Fruit fly (Drosophila melanogaster) whole organism, prepupa: ENCODE data around the gene CG10383.
A peak's percentile ranks its signal among the peaks of the same experiment; 100 is the strongest.

Source experiments
- Blimp-1 ChIP-seq: fragments of 200-800 bp; sonication (Bioruptor generic); optimal IDR thresholded peaks from 3 replicates; lab custom pipeline; 2017; ENCODE audit warnings: missing biosample characterization, missing genetic modification characterization, mild to moderate bottlenecking, moderate library complexity, missing genetic modification reagents
- CG10631 ChIP-seq: fragments of 200-800 bp; sonication (Bioruptor generic); optimal IDR thresholded peaks from 2 replicates; lab custom pipeline; 2016; ENCODE audit warnings: missing biosample characterization, missing genetic modification characterization
- CG10669 ChIP-seq: fragments of 200-800 bp; sonication (Bioruptor generic); optimal IDR thresholded peaks from 3 replicates; lab custom pipeline; 2018; ENCODE audit warnings: missing biosample characterization, mild to moderate bottlenecking, missing genetic modification characterization, moderate library complexity
- CG11294 ChIP-seq: fragments of 200-800 bp; sonication (Bioruptor generic); IDR thresholded peaks from 2 replicates; pipeline ENCODE4 v1.3.6; 2022; ENCODE audit warnings: missing biosample characterization, missing genetic modification characterization
- CG11762 ChIP-seq: fragments of 200-800 bp; sonication (Bioruptor generic); optimal IDR thresholded peaks from 3 replicates; lab custom pipeline; 2016; ENCODE audit warnings: missing biosample characterization, missing genetic modification characterization; ENCODE audit not compliant: insufficient read depth
- CG11902 ChIP-seq: fragments of 200-800 bp; sonication (Bioruptor generic); optimal IDR thresholded peaks from 3 replicates; lab custom pipeline; 2016; ENCODE audit warnings: missing biosample characterization, missing genetic modification characterization
- CG15336 ChIP-seq: fragments of 200-800 bp; sonication (Bioruptor generic); IDR thresholded peaks from 2 replicates; pipeline ENCODE4 v1.3.6; 2022; ENCODE audit warnings: missing biosample characterization, missing genetic modification characterization
- CG1621 ChIP-seq: fragments of 200-800 bp; sonication (Bioruptor generic); optimal IDR thresholded peaks from 3 replicates; lab custom pipeline; 2018; ENCODE audit warnings: missing biosample characterization, mild to moderate bottlenecking, missing genetic modification characterization
- CG16779 ChIP-seq: fragments of 200-800 bp; sonication (Bioruptor generic); optimal IDR thresholded peaks from 3 replicates; lab custom pipeline; 2017; ENCODE audit warnings: missing biosample characterization, mild to moderate bottlenecking, missing genetic modification characterization
- CG3032 ChIP-seq: fragments of 200-800 bp; optimal IDR thresholded peaks from 2 replicates; lab custom pipeline; 2019; ENCODE audit warnings: missing biosample characterization, mild to moderate bottlenecking, missing genetic modification characterization, moderate library complexity
- CG31627 ChIP-seq: fragments of 200-800 bp; sonication (Bioruptor generic); optimal IDR thresholded peaks from 3 replicates; lab custom pipeline; 2016; ENCODE audit warnings: missing biosample characterization, missing genetic modification characterization
- CG32006 ChIP-seq: fragments of 200-800 bp; sonication (Bioruptor generic); optimal IDR thresholded peaks from 3 replicates; lab custom pipeline; 2017; ENCODE audit warnings: missing biosample characterization, mild to moderate bottlenecking, missing genetic modification characterization
- CG34406 ChIP-seq: fragments of 200-800 bp; sonication (Bioruptor generic); optimal IDR thresholded peaks from 3 replicates; lab custom pipeline; 2016; ENCODE audit warnings: missing biosample characterization, missing genetic modification characterization
- CG3919 ChIP-seq: fragments of 200-800 bp; sonication (Bioruptor generic); optimal IDR thresholded peaks from 3 replicates; lab custom pipeline; 2016; ENCODE audit warnings: missing biosample characterization, missing genetic modification characterization
- CG4318 ChIP-seq: fragments of 200-800 bp; sonication (Bioruptor generic); optimal IDR thresholded peaks from 3 replicates; lab custom pipeline; 2017; ENCODE audit warnings: missing biosample characterization, mild to moderate bottlenecking, missing genetic modification characterization
- CG6163 ChIP-seq: fragments of 200-800 bp; sonication (Bioruptor generic); IDR thresholded peaks from 3 replicates; pipeline ENCODE4 v1.3.6; 2022; ENCODE audit warnings: missing biosample characterization, missing genetic modification characterization
- CG6276 ChIP-seq: fragments of 200-800 bp; sonication (Bioruptor generic); optimal IDR thresholded peaks from 2 replicates; lab custom pipeline; 2017; ENCODE audit warnings: missing biosample characterization, mild to moderate bottlenecking, missing genetic modification characterization
- CG6792 ChIP-seq: fragments of 200-800 bp; sonication (Bioruptor generic); optimal IDR thresholded peaks from 3 replicates; lab custom pipeline; 2016; ENCODE audit warnings: missing biosample characterization, missing genetic modification characterization
- CG6808 ChIP-seq: fragments of 200-800 bp; sonication (Bioruptor generic); optimal IDR thresholded peaks from 3 replicates; lab custom pipeline; 2017; ENCODE audit warnings: missing biosample characterization, missing genetic modification characterization, mild to moderate bottlenecking, moderate library complexity, missing genetic modification reagents
- CG6854 ChIP-seq: fragments of 200-800 bp; sonication (Bioruptor generic); optimal IDR thresholded peaks from 2 replicates; lab custom pipeline; 2017; ENCODE audit warnings: missing biosample characterization, mild to moderate bottlenecking, missing genetic modification characterization
- CG8119 ChIP-seq: fragments of 200-800 bp; sonication (Bioruptor generic); IDR thresholded peaks from 3 replicates; pipeline ENCODE4 v1.3.6; 2022; ENCODE audit warnings: missing biosample characterization, missing genetic modification characterization
- CG8319 ChIP-seq: fragments of 200-800 bp; sonication (Bioruptor generic); optimal IDR thresholded peaks from 3 replicates; lab custom pipeline; 2016; ENCODE audit warnings: missing biosample characterization, missing genetic modification characterization
- CG8632 ChIP-seq: fragments of 200-800 bp; sonication (Bioruptor generic); optimal IDR thresholded peaks from 3 replicates; lab custom pipeline; 2016; ENCODE audit warnings: missing biosample characterization, missing genetic modification characterization
- CG9139 ChIP-seq: fragments of 200-800 bp; sonication (Bioruptor generic); optimal IDR thresholded peaks from 3 replicates; lab custom pipeline; 2017; ENCODE audit warnings: missing biosample characterization, mild to moderate bottlenecking, missing genetic modification characterization
- Eip75B ChIP-seq: fragments of 200-800 bp; sonication (Bioruptor generic); optimal IDR thresholded peaks from 3 replicates; lab custom pipeline; 2016; ENCODE audit warnings: missing biosample characterization, missing genetic modification characterization
- Eip78C ChIP-seq: fragments of 200-800 bp; sonication (Bioruptor generic); peaks from one replicate; lab custom pipeline; 2016; ENCODE audit warnings: missing biosample characterization, missing genetic modification characterization
- Eip93F ChIP-seq: fragments of 200-800 bp; sonication (Bioruptor generic); optimal IDR thresholded peaks from 2 replicates; lab custom pipeline; 2016; ENCODE audit warnings: missing biosample characterization, mild to moderate bottlenecking, missing genetic modification characterization
- Ets96B ChIP-seq: fragments of 200-800 bp; optimal IDR thresholded peaks from 2 replicates; lab custom pipeline; 2019; ENCODE audit warnings: missing biosample characterization, mild to moderate bottlenecking, missing genetic modification characterization, moderate library complexity
- Gug ChIP-seq: fragments of 200-800 bp; sonication (Bioruptor generic); IDR thresholded peaks from 2 replicates; pipeline ENCODE4 v1.3.6; 2022; ENCODE audit warnings: missing biosample characterization, missing genetic modification characterization
- Hr38 ChIP-seq: sonication (Bioruptor generic); optimal IDR thresholded peaks from 2 replicates; lab custom pipeline; 2016; ENCODE audit warnings: missing biosample characterization, missing genetic modification characterization
- Hr39 ChIP-seq: fragments of 200-800 bp; sonication (Bioruptor generic); optimal IDR thresholded peaks from 2 replicates; lab custom pipeline; 2016; ENCODE audit warnings: missing biosample characterization, missing genetic modification characterization
- Hr4 ChIP-seq: fragments of 200-800 bp; sonication (Bioruptor generic); optimal IDR thresholded peaks from 3 replicates; lab custom pipeline; 2016; ENCODE audit warnings: missing biosample characterization, missing genetic modification characterization
- Lpt ChIP-seq: fragments of 200-800 bp; sonication (Bioruptor generic); optimal IDR thresholded peaks from 3 replicates; lab custom pipeline; 2016; ENCODE audit warnings: missing biosample characterization, missing genetic modification characterization
- Met ChIP-seq: fragments of 200-800 bp; sonication (Bioruptor generic); optimal IDR thresholded peaks from 3 replicates; lab custom pipeline; 2016; ENCODE audit warnings: missing biosample characterization, missing genetic modification characterization
- OdsH ChIP-seq: fragments of 200-800 bp; sonication (Bioruptor generic); optimal IDR thresholded peaks from 3 replicates; lab custom pipeline; 2016; ENCODE audit warnings: missing biosample characterization, missing genetic modification characterization
- Sox14 ChIP-seq: fragments of 200-800 bp; sonication (Bioruptor generic); optimal IDR thresholded peaks from 3 replicates; lab custom pipeline; 2016; ENCODE audit warnings: missing biosample characterization, missing genetic modification characterization
- Sox15 ChIP-seq: fragments of 200-800 bp; sonication (Bioruptor generic); optimal IDR thresholded peaks from 3 replicates; lab custom pipeline; 2016; ENCODE audit warnings: missing biosample characterization, missing genetic modification characterization
- achi ChIP-seq: fragments of 200-800 bp; sonication (Bioruptor generic); optimal IDR thresholded peaks from 3 replicates; lab custom pipeline; 2016; ENCODE audit warnings: missing biosample characterization, missing genetic modification characterization
- acj6 ChIP-seq: fragments of 200-800 bp; sonication (Bioruptor generic); optimal IDR thresholded peaks from 3 replicates; lab custom pipeline; 2016; ENCODE audit warnings: missing biosample characterization, missing genetic modification characterization
- cyc ChIP-seq: fragments of 200-800 bp; sonication (Bioruptor generic); optimal IDR thresholded peaks from 3 replicates; lab custom pipeline; 2016; ENCODE audit warnings: missing biosample characterization, missing genetic modification characterization
- dsx ChIP-seq: fragments of 200-800 bp; optimal IDR thresholded peaks from 3 replicates; lab custom pipeline; 2019; ENCODE audit warnings: missing biosample characterization, mild to moderate bottlenecking, missing genetic modification characterization, moderate library complexity; ENCODE audit not compliant: poor library complexity, severe bottlenecking
- fd59A ChIP-seq: fragments of 200-800 bp; sonication (Bioruptor generic); optimal IDR thresholded peaks from 2 replicates; lab custom pipeline; 2017; ENCODE audit warnings: missing biosample characterization, mild to moderate bottlenecking, missing genetic modification characterization, missing genetic modification reagents
- fd85E ChIP-seq: fragments of 200-800 bp; sonication (Bioruptor generic); optimal IDR thresholded peaks from 3 replicates; lab custom pipeline; 2016; ENCODE audit warnings: missing biosample characterization, missing genetic modification characterization
- fkh ChIP-seq: fragments of 200-800 bp; sonication (Bioruptor generic); optimal IDR thresholded peaks from 3 replicates; lab custom pipeline; 2017; ENCODE audit warnings: missing biosample characterization, mild to moderate bottlenecking, missing genetic modification characterization, moderate library complexity
- lz ChIP-seq: fragments of 200-800 bp; sonication (Bioruptor generic); optimal IDR thresholded peaks from 3 replicates; lab custom pipeline; 2016; ENCODE audit warnings: missing biosample characterization, missing genetic modification characterization
- net ChIP-seq: fragments of 200-800 bp; sonication (Bioruptor generic); optimal IDR thresholded peaks from 3 replicates; lab custom pipeline; 2016; ENCODE audit warnings: missing biosample characterization, missing genetic modification characterization
- pdm3 ChIP-seq: fragments of 200-800 bp; sonication (Bioruptor generic); optimal IDR thresholded peaks from 3 replicates; lab custom pipeline; 2016; ENCODE audit warnings: missing biosample characterization, missing genetic modification characterization
- salr ChIP-seq, 2 experiments: fragments of 200-800 bp; sonication (Bioruptor generic); optimal IDR thresholded peaks; 3 replicates each; lab custom pipeline; 2016 to 2018; ENCODE audit warnings: missing biosample characterization in 2 of 2, missing genetic modification characterization in 2 of 2, mild to moderate bottlenecking in 1 of 2
- spab ChIP-seq: fragments of 200-800 bp; sonication (Bioruptor generic); optimal IDR thresholded peaks from 2 replicates; lab custom pipeline; 2017; ENCODE audit warnings: missing biosample characterization, mild to moderate bottlenecking, missing genetic modification characterization, missing genetic modification reagents
- ss ChIP-seq, 2 experiments: fragments of 200-800 bp; sonication (Bioruptor generic); optimal IDR thresholded peaks; 2 replicates in 1 of 2; 3 replicates in 1 of 2; lab custom pipeline; 2017 to 2018; ENCODE audit warnings: mild to moderate bottlenecking in 2 of 2, missing biosample characterization in 2 of 2, missing genetic modification characterization in 2 of 2, moderate library complexity in 1 of 2
- svp ChIP-seq: fragments of 200-800 bp; sonication (Bioruptor generic); peaks from one replicate; lab custom pipeline; 2016; ENCODE audit warnings: missing biosample characterization, missing genetic modification characterization
- topi ChIP-seq: fragments of 200-800 bp; sonication (Bioruptor generic); optimal IDR thresholded peaks from 3 replicates; lab custom pipeline; 2016; ENCODE audit warnings: missing biosample characterization, missing genetic modification characterization
- vri ChIP-seq: fragments of 200-800 bp; sonication (Bioruptor generic); optimal IDR thresholded peaks from 3 replicates; lab custom pipeline; 2016; ENCODE audit warnings: missing biosample characterization, mild to moderate bottlenecking, missing genetic modification characterization

Gene CG10383

dm6 chr2L:18742710-18743109 lies 47.3 kb upstream of the CG10383 start:
- TF ChIP-seq fkh (GFP tag; lab: Kevin White, UChicago): no peak
- TF ChIP-seq OdsH: no peak
- peak; percentile 77 for TF ChIP-seq Eip78C (GFP tag; lab: Kevin White, UChicago)
- TF ChIP-seq lz (GFP tag; lab: Kevin White, UChicago): no peak
- TF ChIP-seq CG16779 (tag; lab: Kevin White, UChicago): no peak
- no peak for TF ChIP-seq CG11294
- TF ChIP-seq CG3919: no peak
- TF ChIP-seq CG8119 (GFP tag; lab: Robert Waterston, UW): 0 out of 3 replicates have a peak, but pooled peaks have one; percentile 22
- no peak for TF ChIP-seq fd59A
- TF ChIP-seq CG8632: peak; percentile 0
- no peak for TF ChIP-seq Eip93F (GFP tag; lab: Kevin White, UChicago)
- no peak for TF ChIP-seq Met (GFP tag; lab: Kevin White, UChicago)
- peak; percentile 35 for TF ChIP-seq CG4318 (GFP tag; lab: Kevin White, UChicago)
- no peak for TF ChIP-seq Lpt (GFP tag; lab: Kevin White, UChicago)
- TF ChIP-seq acj6: no peak
- no peak for TF ChIP-seq dsx (GFP tag; lab: Kevin White, UChicago)
- no peak for TF ChIP-seq net (GFP tag; lab: Kevin White, UChicago)
- TF ChIP-seq CG6792 (GFP tag; lab: Kevin White, UChicago): no peak
- no peak for TF ChIP-seq CG11902 (GFP tag; lab: Kevin White, UChicago)
- TF ChIP-seq vri (GFP tag; lab: Kevin White, UChicago): no peak
- TF ChIP-seq achi: no peak
- TF ChIP-seq CG6854 (GFP tag; lab: Kevin White, UChicago): no peak
- no peak for TF ChIP-seq fd85E (GFP tag; lab: Kevin White, UChicago)
- no peak for TF ChIP-seq Sox14
- no peak for TF ChIP-seq CG10669 (GFP tag; lab: Kevin White, UChicago)
- no peak for TF ChIP-seq CG10631 (GFP tag; lab: Kevin White, UChicago)
- peak; percentile 4 for TF ChIP-seq svp (GFP tag; lab: Kevin White, UChicago)
- no peak for TF ChIP-seq pdm3 (GFP tag; lab: Kevin White, UChicago)
- TF ChIP-seq CG15336: peak; percentile 20; the same call in 1 of the 2 replicates
- no peak for TF ChIP-seq CG3032
- TF ChIP-seq Blimp-1 (GFP tag; lab: Kevin White, UChicago): no peak
- TF ChIP-seq CG6163 (GFP tag; lab: Robert Waterston, UW): no peak
- TF ChIP-seq Sox15: no peak
- TF ChIP-seq CG9139: no peak
- no peak for TF ChIP-seq Ets96B (tag; lab: Kevin White, UChicago)
- TF ChIP-seq spab (GFP tag; lab: Kevin White, UChicago): no peak
- TF ChIP-seq topi (GFP tag; lab: Kevin White, UChicago): no peak
- no peak for TF ChIP-seq cyc (GFP tag; lab: Kevin White, UChicago)
- no peak for TF ChIP-seq CG1621 (tag; lab: Kevin White, UChicago)
- TF ChIP-seq Hr39 (GFP tag; lab: Kevin White, UChicago): no peak
- peak; percentile 45 for TF ChIP-seq CG32006
- TF ChIP-seq CG31627: no peak
- peak; percentile 13 for TF ChIP-seq Hr4 (GFP tag; lab: Kevin White, UChicago)
- TF ChIP-seq Gug (GFP tag; lab: Robert Waterston, UW): no peak
- TF ChIP-seq Hr38: no peak
- no peak for TF ChIP-seq Eip75B (GFP tag; lab: Kevin White, UChicago)
- no peak for TF ChIP-seq CG8319 (GFP tag; lab: Kevin White, UChicago)
- no peak for TF ChIP-seq ss (GFP tag; optimal IDR thresholded peaks at IDR 0.05; lab: Kevin White, UChicago)
- peak in 1 of 2 experiments; percentile 6 for TF ChIP-seq salr (GFP tag; optimal IDR thresholded peaks at IDR 0.05; lab: Kevin White, UChicago)
- peak; percentile 26 for TF ChIP-seq CG6276 (GFP tag; lab: Kevin White, UChicago)
- no peak for TF ChIP-seq CG11762 (GFP tag; lab: Kevin White, UChicago)
- TF ChIP-seq CG6808: no peak
- no peak for TF ChIP-seq CG34406
